Fruit fly (Drosophila melanogaster): ENCODE data around the gene Dis3l2.

Gene Dis3l2

DNA sequence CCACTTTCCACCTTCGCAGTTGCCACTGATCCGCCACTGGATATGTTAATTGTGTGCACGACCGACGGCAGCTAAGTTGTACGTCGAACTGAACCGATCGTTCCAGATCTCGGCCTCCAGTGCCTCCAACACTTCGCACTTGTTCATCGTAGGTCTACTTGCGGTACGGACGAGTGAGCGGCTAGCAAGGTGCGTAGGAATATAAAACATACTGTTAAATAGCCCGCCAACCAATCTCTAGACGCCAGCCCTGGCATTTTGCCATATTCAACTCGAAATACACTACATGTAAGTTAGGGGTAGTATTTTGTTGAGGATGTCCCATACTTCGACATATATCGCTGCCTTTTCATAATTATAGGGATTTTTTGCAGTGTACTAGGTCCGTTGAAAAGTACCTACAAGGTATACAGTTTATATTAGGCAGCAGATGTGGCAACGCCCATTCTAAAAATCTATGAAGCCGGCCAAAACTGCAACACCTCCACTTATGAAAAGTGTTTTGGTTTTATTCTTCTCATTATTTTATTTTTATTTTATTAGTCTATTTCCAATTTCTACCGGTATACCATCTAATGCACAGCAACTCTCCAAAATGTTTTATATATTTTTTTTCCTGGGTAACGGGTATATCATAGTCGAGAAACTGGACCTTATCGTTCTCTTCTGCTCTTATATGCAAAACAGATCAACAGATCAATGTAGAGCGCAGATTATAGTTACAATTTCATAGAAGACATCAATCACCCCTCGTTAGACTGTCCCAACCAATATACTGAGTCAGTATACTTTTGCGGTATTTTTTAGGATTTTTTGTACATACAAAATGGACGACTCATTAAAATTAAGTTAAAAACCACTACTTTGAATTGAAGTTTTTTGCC, 10.8 kb downstream of the Dis3l2 start, which contains the start of the genes pyx and CG33229 (continued):
- TF ChIP-seq Hnf4 (GFP tag; optimal IDR thresholded peaks at IDR 0.05) (peak; percentile 4), lola (GFP tag; optimal IDR thresholded peaks at IDR 0.05) (no peak), sage (GFP tag; optimal IDR thresholded peaks at IDR 0.05) (peak; percentile 44), Dfd (GFP tag; optimal IDR thresholded peaks at IDR 0.05) (no peak), Mio (GFP tag; optimal IDR thresholded peaks at IDR 0.05) (no peak), CG9705 (GFP tag; optimal IDR thresholded peaks at IDR 0.05) (peak; percentile 67)

DNA sequence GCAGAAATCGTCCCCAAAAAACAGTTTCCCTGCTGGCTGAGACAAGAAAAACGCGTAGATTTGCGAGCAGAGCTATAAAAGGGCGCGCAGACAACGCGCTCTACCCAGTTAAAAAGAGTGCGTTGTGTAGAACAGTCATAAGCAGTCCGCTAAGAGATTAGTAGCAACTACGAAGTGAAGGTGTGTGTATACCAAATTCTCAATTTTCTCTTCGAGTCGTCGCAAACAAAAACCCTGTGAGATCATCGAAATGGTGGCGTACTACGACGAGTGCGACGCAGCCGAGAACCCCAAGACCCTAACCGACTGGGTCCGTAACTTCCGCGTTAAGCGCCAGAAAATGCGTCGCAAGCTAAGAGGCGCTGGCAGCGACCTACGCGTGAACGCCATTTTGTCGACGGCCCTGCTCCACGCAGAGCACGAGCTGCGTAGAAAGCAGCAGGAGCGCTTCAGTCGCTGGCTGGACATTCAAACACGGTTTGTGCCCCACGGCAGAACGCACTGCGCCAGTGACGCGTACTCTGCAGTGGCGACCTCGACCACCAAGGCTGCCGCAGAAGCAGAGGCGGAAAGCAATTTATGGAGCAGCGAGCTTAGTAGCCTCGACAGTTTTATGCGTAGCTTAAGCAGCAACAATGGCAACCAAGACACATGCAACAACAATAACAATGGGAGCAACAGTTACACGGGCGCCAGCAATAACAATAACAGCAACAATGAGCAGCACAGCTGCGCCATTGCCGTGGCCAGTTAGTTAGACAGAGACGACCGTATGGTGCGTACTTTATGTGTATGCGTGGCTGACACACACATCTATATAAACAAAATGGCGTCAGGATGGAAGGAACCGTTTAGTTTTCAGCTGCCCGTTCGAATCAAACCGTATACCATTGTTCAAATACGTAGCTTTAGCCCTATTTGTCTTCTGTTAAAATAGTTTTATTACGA, 11.8 kb downstream of the Dis3l2 start:
- TF ChIP-seq foxo (GFP tag; optimal IDR thresholded peaks at IDR 0.05) (no peak), Jra (GFP tag; optimal IDR thresholded peaks at IDR 0.05) (no peak), Hnf4 (GFP tag; optimal IDR thresholded peaks at IDR 0.05) (peak; percentile 72), tai (GFP tag; optimal IDR thresholded peaks at IDR 0.05) (peak; percentile 56), rgr (GFP tag; optimal IDR thresholded peaks at IDR 0.05) (no peak), dsf (GFP tag; optimal IDR thresholded peaks at IDR 0.05; ENCODE audit: borderline replicate concordance) (no peak), dmrt93B (GFP tag; optimal IDR thresholded peaks at IDR 0.05) (no peak), Rel (GFP tag; optimal IDR thresholded peaks at IDR 0.05) (no peak), Rel (tag; optimal IDR thresholded peaks at IDR 0.05) (peak; percentile 29), Hr83 (GFP tag; optimal IDR thresholded peaks at IDR 0.05; ENCODE audit: poor library complexity, severe bottlenecking) (peak; percentile 52), psq (GFP tag; optimal IDR thresholded peaks at IDR 0.05) (no peak), dl (GFP tag; optimal IDR thresholded peaks at IDR 0.05; ENCODE audit: insufficient read depth in 1 of 2, partially characterized antibody in 2 of 2) (peak in 1 of 2 experiments; percentile 32), Sp1 (GFP tag; optimal IDR thresholded peaks at IDR 0.05) (peak; percentile 28), GATAd (GFP tag; optimal IDR thresholded peaks at IDR 0.05) (no peak), jim (GFP tag; optimal IDR thresholded peaks at IDR 0.05) (peak; percentile 72), Dif (GFP tag; optimal IDR thresholded peaks at IDR 0.05; ENCODE audit: partially characterized antibody) (peak; percentile 76), pan (optimal IDR thresholded peaks at IDR 0.05) (no peak), CG9705 (GFP tag; optimal IDR thresholded peaks at IDR 0.05) (no peak), Myc (optimal IDR thresholded peaks at IDR 0.05) (no peak), Abd-B (GFP tag; optimal IDR thresholded peaks at IDR 0.05) (no peak), N (GFP tag; optimal IDR thresholded peaks at IDR 0.05) (no peak), OdsH (GFP tag; optimal IDR thresholded peaks at IDR 0.05) (peak; percentile 14), Mio (GFP tag; optimal IDR thresholded peaks at IDR 0.05) (peak; percentile 19), ey (GFP tag; optimal IDR thresholded peaks at IDR 0.05) (no peak), Hr78 (GFP tag; optimal IDR thresholded peaks at IDR 0.05) (no peak)

DNA sequence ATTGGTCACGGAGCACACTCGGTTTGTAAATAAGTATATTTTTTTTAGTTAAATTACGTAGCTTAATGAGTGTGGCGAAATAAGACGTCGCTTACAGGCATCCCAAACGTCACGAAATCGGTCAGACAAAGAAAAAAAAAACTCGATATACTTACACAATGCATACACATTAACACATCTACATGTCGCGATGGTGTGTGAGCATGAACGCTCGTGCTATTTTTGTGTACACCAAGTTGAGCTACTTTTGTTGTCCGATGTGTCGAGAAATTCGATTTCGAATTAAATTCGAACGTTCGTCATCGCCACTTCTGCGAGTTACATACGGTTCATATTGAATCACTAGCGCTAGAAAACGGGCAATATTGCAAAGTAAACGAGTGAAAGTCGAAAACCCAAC, 12.6 kb downstream of the Dis3l2 start:
- TF ChIP-seq h (GFP tag; optimal IDR thresholded peaks at IDR 0.05) (no peak), brk (GFP tag; optimal IDR thresholded peaks at IDR 0.05) (peak; percentile 30), sage (GFP tag; optimal IDR thresholded peaks at IDR 0.05) (peak; percentile 39), Hr83 (GFP tag; optimal IDR thresholded peaks at IDR 0.05; ENCODE audit: poor library complexity, severe bottlenecking) (peak; percentile 7), pan (optimal IDR thresholded peaks at IDR 0.05) (no peak), CG32264 (GFP tag; optimal IDR thresholded peaks at IDR 0.05) (peak; percentile 18), Vsx2 (GFP tag; optimal IDR thresholded peaks at IDR 0.05; ENCODE audit: partially characterized antibody) (no peak), woc (GFP tag; optimal IDR thresholded peaks at IDR 0.05) (peak; percentile 14)
